Fruit fly (Drosophila melanogaster) whole organism, wandering third instar larva: ENCODE measurements around the gene comm.

Experiments
- Abd-B ChIP-seq: fragments of >200 bp; optimal IDR thresholded peaks from 2 replicates; lab custom pipeline; 2017; ENCODE audit warnings: missing biosample characterization, missing genetic modification characterization
- Hr78 ChIP-seq: fragments of >200 bp; optimal IDR thresholded peaks from 2 replicates; lab custom pipeline; 2017; ENCODE audit warnings: missing biosample characterization, missing genetic modification characterization
- br ChIP-seq: fragments of 200-800 bp; sonication (Bioruptor generic); optimal IDR thresholded peaks from 2 replicates; lab custom pipeline; 2016; ENCODE audit warnings: missing biosample characterization, missing genetic modification characterization
- dsf ChIP-seq: sonication (Bioruptor generic); optimal IDR thresholded peaks from 2 replicates; lab custom pipeline; 2016; ENCODE audit warnings: missing biosample characterization, missing genetic modification characterization, borderline replicate concordance
- ey ChIP-seq: fragments of 200-800 bp; sonication (Bioruptor generic); optimal IDR thresholded peaks from 2 replicates; lab custom pipeline; 2016; ENCODE audit warnings: missing biosample characterization, missing genetic modification characterization
- foxo ChIP-seq, 2 experiments: fragments of 200-800 bp; sonication (Bioruptor generic); optimal IDR thresholded peaks; 2 replicates in 1 of 2; 3 replicates in 1 of 2; lab custom pipeline; 2016 to 2017; ENCODE audit warnings: missing biosample characterization in 2 of 2, missing genetic modification characterization in 2 of 2
- h ChIP-seq: fragments of 200-800 bp; sonication (Bioruptor generic); optimal IDR thresholded peaks from 3 replicates; lab custom pipeline; 2016; ENCODE audit warnings: missing biosample characterization, mild to moderate bottlenecking, missing genetic modification characterization
- psq ChIP-seq: fragments of 200-800 bp; sonication (Bioruptor generic); optimal IDR thresholded peaks from 3 replicates; lab custom pipeline; 2017; ENCODE audit warnings: missing biosample characterization, mild to moderate bottlenecking, missing genetic modification characterization, moderate library complexity
- sage ChIP-seq: fragments of 200-800 bp; sonication (Bioruptor generic); optimal IDR thresholded peaks from 2 replicates; lab custom pipeline; 2016; ENCODE audit warnings: missing biosample characterization, mild to moderate bottlenecking, missing genetic modification characterization
- usp ChIP-seq: fragments of >200 bp; optimal IDR thresholded peaks from 2 replicates; lab custom pipeline; 2017; ENCODE audit warnings: missing biosample characterization, missing genetic modification characterization

DNA sequence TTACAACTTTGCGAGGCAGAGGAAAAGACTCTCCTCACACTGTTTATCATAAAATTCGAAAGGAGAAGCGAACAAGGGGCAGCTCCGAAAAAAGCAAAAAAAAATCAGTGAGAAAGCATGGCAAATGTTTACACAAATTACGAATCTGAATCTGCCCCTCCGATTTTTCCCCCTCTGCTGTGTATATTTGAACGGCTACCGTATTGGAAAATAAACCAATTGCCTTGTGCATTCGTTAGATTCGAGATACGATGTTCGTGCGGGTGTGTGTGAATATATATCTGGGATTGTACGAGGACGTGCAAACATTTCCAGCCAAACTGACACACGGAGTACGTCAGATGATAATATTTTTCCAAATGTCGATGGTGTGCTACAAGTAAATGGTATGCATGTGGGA lies 29.6 kb upstream of the comm start:
- TF ChIP-seq h (GFP tag; lab: Kevin White, UChicago) (no peak), ey (no peak), Hr78 (GFP tag; lab: Kevin White, UChicago) (no peak), Abd-B (GFP tag; lab: Kevin White, UChicago) (no peak), dsf (GFP tag; lab: Kevin White, UChicago) (no peak), foxo (GFP tag; optimal IDR thresholded peaks at IDR 0.05; lab: Kevin White, UChicago) (no peak), usp (GFP tag; lab: Kevin White, UChicago) (no peak), sage (GFP tag; lab: Kevin White, UChicago) (no peak), psq (no peak), br (GFP tag; lab: Kevin White, UChicago) (no peak)
